Fruit fly (Drosophila melanogaster): ENCODE measurements around the gene CG31817.

dm6 chr2L:16321209-16321608 lies 16.5 kb downstream of the CG31817 start:
- TF ChIP-seq CG14711 (tag; optimal IDR thresholded peaks at IDR 0.05) (no peak), CG5204 (GFP tag; optimal IDR thresholded peaks at IDR 0.05) (no peak), kay (GFP tag; ENCODE audit: borderline replicate concordance) (no peak)
